Fruit fly (Drosophila melanogaster): ENCODE measurements around the gene Rh4.

- TF ChIP-seq Sin3A (optimal IDR thresholded peaks at IDR 0.05) (no peak), psq (optimal IDR thresholded peaks at IDR 0.05) (no peak), h (optimal IDR thresholded peaks at IDR 0.05) (no peak), insv (optimal IDR thresholded peaks at IDR 0.05) (no peak), ttk (optimal IDR thresholded peaks at IDR 0.05) (no peak)
Measured at dm6 chr3L:16860322-16860721, 2.0 kb downstream of the Rh4 start, which contains the start of gene CG13029.

All from Kc167 (cell line).